Fruit fly (Drosophila melanogaster): ENCODE measurements around the gene X11Lbeta.

X11Lbeta gene

dm6 chrX:10737422-10738150 lies 110.0 kb downstream of the X11Lbeta start (continued):
- TF ChIP-seq gcm (GFP tag; optimal IDR thresholded peaks at IDR 0.05) (peak; percentile 70), Myb (GFP tag; optimal IDR thresholded peaks at IDR 0.05) (peak; percentile 70), B-H2 (GFP tag; optimal IDR thresholded peaks at IDR 0.05) (peak; percentile 61), D19A (tag; optimal IDR thresholded peaks at IDR 0.05) (peak; percentile 80), CG8924 (tag; optimal IDR thresholded peaks at IDR 0.05) (peak; percentile 88), Mrtf (GFP tag; IDR thresholded peaks at IDR 0.05) (peak; percentile 82), gsb (GFP tag; IDR thresholded peaks at IDR 0.05) (peak; percentile 67), CG18011 (GFP tag; optimal IDR thresholded peaks at IDR 0.05) (peak; percentile 72), sob (GFP tag; IDR thresholded peaks at IDR 0.05) (peak; percentile 87), insv (GFP tag; optimal IDR thresholded peaks at IDR 0.05) (no peak), CG2678 (tag; optimal IDR thresholded peaks at IDR 0.05) (peak; percentile 92), sima (GFP tag; optimal IDR thresholded peaks at IDR 0.05) (peak; percentile 54), Jarid2 (GFP tag; optimal IDR thresholded peaks at IDR 0.05) (peak; percentile 51), BtbVII (GFP tag; optimal IDR thresholded peaks at IDR 0.05) (peak; percentile 77), Side (GFP tag; optimal IDR thresholded peaks at IDR 0.05) (peak; percentile 77), CG10147 (GFP tag; optimal IDR thresholded peaks at IDR 0.05) (peak; percentile 78), Awh (GFP tag; IDR thresholded peaks at IDR 0.05) (peak; percentile 89), CG30403 (GFP tag; optimal IDR thresholded peaks at IDR 0.05) (peak; percentile 69), Chrac-16 (GFP tag; optimal IDR thresholded peaks at IDR 0.05) (peak; percentile 60), scrt (GFP tag; optimal IDR thresholded peaks at IDR 0.05) (peak; percentile 83), Ets65A (GFP tag) (peak; percentile 97), Hmr (GFP tag; optimal IDR thresholded peaks at IDR 0.05) (peak; percentile 88), wor (GFP tag; IDR thresholded peaks at IDR 0.05) (peak; percentile 81), z (GFP tag; IDR thresholded peaks at IDR 0.05) (peak; percentile 57; the same call in 1 of the 3 replicates), CG5245 (GFP tag; optimal IDR thresholded peaks at IDR 0.05) (peak; percentile 31), MTF-1 (GFP tag; optimal IDR thresholded peaks at IDR 0.05; ENCODE audit: borderline replicate concordance) (peak; percentile 74), Lpt (GFP tag; optimal IDR thresholded peaks at IDR 0.05) (no peak), CG15696 (tag; optimal IDR thresholded peaks at IDR 0.05) (no peak), Ssrp (tag; optimal IDR thresholded peaks at IDR 0.05) (peak; percentile 88), E2f2 (GFP tag; IDR thresholded peaks at IDR 0.05) (peak; percentile 63; the same call in 1 of the 2 replicates), Opbp (GFP tag; IDR thresholded peaks at IDR 0.05; ENCODE audit: partially characterized antibody) (no peak), inv (GFP tag; IDR thresholded peaks at IDR 0.05; ENCODE audit: partially characterized antibody) (no peak), CG12155 (GFP tag; optimal IDR thresholded peaks at IDR 0.05) (peak; percentile 50), fd64A (GFP tag; optimal IDR thresholded peaks at IDR 0.05) (peak; percentile 79), cas (GFP tag; IDR thresholded peaks at IDR 0.05) (no peak), CHES-1-like (GFP tag; optimal IDR thresholded peaks at IDR 0.05) (peak; percentile 85), ac (GFP tag; optimal IDR thresholded peaks at IDR 0.05) (no peak), h (optimal IDR thresholded peaks at IDR 0.05) (no peak), CG34224 (GFP tag; IDR thresholded peaks at IDR 0.05; ENCODE audit: partially characterized antibody) (no peak), disco-r (GFP tag; optimal IDR thresholded peaks at IDR 0.05) (peak; percentile 43), CG7372 (GFP tag; IDR thresholded peaks at IDR 0.05) (peak; percentile 78), Doc2 (GFP tag; IDR thresholded peaks at IDR 0.05) (no peak), CG9609 (GFP tag; optimal IDR thresholded peaks at IDR 0.05) (peak; percentile 87), CG13624 (GFP tag; optimal IDR thresholded peaks at IDR 0.05) (peak; percentile 81), knrl (GFP tag; IDR thresholded peaks at IDR 0.05; ENCODE audit: partially characterized antibody) (no peak), Hey (tag; optimal IDR thresholded peaks at IDR 0.05) (peak; percentile 30), CG7839 (tag; optimal IDR thresholded peaks at IDR 0.05) (peak; percentile 92), Eip74EF (GFP tag; optimal IDR thresholded peaks at IDR 0.05) (peak in 1 of 2 experiments; percentile 83), CG8290 (GFP tag; optimal IDR thresholded peaks at IDR 0.05) (peak; percentile 9), CG8290 (tag; optimal IDR thresholded peaks at IDR 0.05) (peak in 1 of 2 experiments; percentile 96)
